Fruit fly (Drosophila melanogaster) whole organism, pupa: ENCODE results near the gene Eig71Ed.

Experiments
- CG13204 ChIP-seq: fragments of 200-800 bp; sonication (Bioruptor generic); optimal IDR thresholded peaks from 2 replicates; lab custom pipeline; 2018; ENCODE audit warnings: missing biosample characterization, mild to moderate bottlenecking, missing genetic modification characterization, moderate library complexity
- CG14655 ChIP-seq: fragments of 200-800 bp; sonication (Bioruptor generic); optimal IDR thresholded peaks from 3 replicates; lab custom pipeline; 2017; ENCODE audit warnings: mild to moderate bottlenecking, missing biosample characterization, missing genetic modification reagents, missing genetic modification characterization
- CG15710 ChIP-seq: fragments of 200-800 bp; sonication (Bioruptor generic); optimal IDR thresholded peaks from 2 replicates; lab custom pipeline; 2018; ENCODE audit warnings: missing biosample characterization, mild to moderate bottlenecking, missing genetic modification characterization, moderate library complexity
- CG8301 ChIP-seq: fragments of 200-800 bp; sonication (Bioruptor generic); optimal IDR thresholded peaks from 2 replicates; lab custom pipeline; 2018; ENCODE audit warnings: missing biosample characterization, mild to moderate bottlenecking, missing genetic modification characterization
- CG9948 ChIP-seq: fragments of 200-800 bp; sonication (Bioruptor generic); optimal IDR thresholded peaks from 2 replicates; lab custom pipeline; 2018; ENCODE audit warnings: missing biosample characterization, mild to moderate bottlenecking, missing genetic modification characterization, moderate library complexity
- Ets98B ChIP-seq: fragments of 200-800 bp; sonication (Bioruptor generic); IDR thresholded peaks from 2 replicates; pipeline ENCODE4 v1.3.6; 2022; ENCODE audit warnings: missing biosample characterization, missing genetic modification characterization
- Pif1A ChIP-seq: fragments of 200-800 bp; sonication (Bioruptor generic); optimal IDR thresholded peaks from 3 replicates; lab custom pipeline; 2016; ENCODE audit warnings: missing biosample characterization, missing genetic modification characterization
- Snoo ChIP-seq: fragments of 200-800 bp; sonication (Bioruptor generic); optimal IDR thresholded peaks from 3 replicates; lab custom pipeline; 2017; ENCODE audit warnings: missing biosample characterization, mild to moderate bottlenecking, missing genetic modification characterization, inconsistent platforms
- fd96Ca ChIP-seq: fragments of 200-800 bp; sonication (Bioruptor generic); IDR thresholded peaks from 3 replicates; pipeline ENCODE4 v1.3.6; 2022; ENCODE audit warnings: missing biosample characterization, missing genetic modification characterization
- gl ChIP-seq: fragments of 200-800 bp; sonication (Bioruptor generic); optimal IDR thresholded peaks from 2 replicates; lab custom pipeline; 2018; ENCODE audit warnings: missing biosample characterization, mild to moderate bottlenecking, missing genetic modification characterization

DNA sequence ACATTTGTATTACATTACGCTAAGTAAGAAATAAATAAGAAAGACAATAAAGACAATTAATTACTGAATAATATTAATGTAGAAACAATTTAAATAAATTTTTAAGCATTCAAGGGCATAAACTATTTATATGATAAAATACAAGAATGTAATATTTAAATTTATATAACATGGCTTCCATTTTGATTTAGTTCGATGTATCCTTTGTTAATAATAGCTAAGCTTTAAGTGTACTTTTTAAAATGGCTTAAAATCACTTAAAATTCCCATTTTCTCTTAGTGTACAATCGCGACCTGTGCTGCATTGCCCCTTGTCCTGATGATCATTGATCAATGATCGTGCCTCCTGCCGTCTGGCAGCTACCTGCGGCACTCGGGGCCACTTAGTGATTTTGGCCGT is 18.1 kb downstream of the Eig71Ed start:
- TF ChIP-seq gl (tag; lab: Kevin White, UChicago), result no peak
- TF ChIP-seq Snoo, result peak; percentile 25
- TF ChIP-seq CG8301 (tag; lab: Kevin White, UChicago), result no peak
- no peak for TF ChIP-seq fd96Ca (GFP tag; lab: Robert Waterston, UW)
- TF ChIP-seq Ets98B (GFP tag; lab: Robert Waterston, UW), result no peak
- no peak for TF ChIP-seq CG14655 (GFP tag; lab: Kevin White, UChicago)
- TF ChIP-seq CG9948 (tag; lab: Kevin White, UChicago), result peak; percentile 7
- TF ChIP-seq CG15710 (tag; lab: Kevin White, UChicago), result peak; percentile 17
- TF ChIP-seq Pif1A (GFP tag; lab: Kevin White, UChicago), result no peak
- no peak for TF ChIP-seq CG13204 (GFP tag; lab: Kevin White, UChicago)
